Worm (Caenorhabditis elegans) whole organism, young adult: ENCODE results near the gene H04M03.11.

Experiments
- B0019.2 ChIP-seq: fragments of 200-800 bp; sonication (Bioruptor generic); conservative IDR thresholded peaks from 2 replicates; pipeline ENCODE4 v1.3.6; 2022; ENCODE audit warnings: missing genetic modification reagents, missing genetic modification characterization, missing compliant biosample characterization
- B0261.1 ChIP-seq: sonication (generic microtip); optimal IDR thresholded peaks from 2 replicates; lab custom pipeline; 2016; ENCODE audit warnings: mild to moderate bottlenecking, missing genetic modification characterization, moderate library complexity, missing compliant biosample characterization
- B0336.3 ChIP-seq: fragments of 200-800 bp; sonication (Bioruptor generic); IDR thresholded peaks from 2 replicates; pipeline ENCODE4 v1.3.6; 2022; ENCODE audit warnings: missing genetic modification characterization, missing compliant biosample characterization
- F23B12.7 ChIP-seq: sonication (generic microtip); optimal IDR thresholded peaks from 2 replicates; lab custom pipeline; 2017; ENCODE audit warnings: missing genetic modification characterization, mild to moderate bottlenecking, missing compliant biosample characterization, antibody characterized with exemption, moderate library complexity; ENCODE audit not compliant: insufficient read depth
- F37B4.10 ChIP-seq: fragments of 200-800 bp; sonication (Bioruptor generic); IDR thresholded peaks from 2 replicates; pipeline ENCODE4 v1.3.6; 2022; ENCODE audit warnings: missing genetic modification characterization, missing compliant biosample characterization
- F49E8.2 ChIP-seq: sonication (generic microtip); optimal IDR thresholded peaks from 3 replicates; lab custom pipeline; 2017; ENCODE audit warnings: missing genetic modification characterization, mild to moderate bottlenecking, missing compliant biosample characterization, antibody characterized with exemption, moderate library complexity; ENCODE audit not compliant: insufficient read depth
- F57C9.4 ChIP-seq: sonication (generic microtip); optimal IDR thresholded peaks from 2 replicates; lab custom pipeline; 2017; ENCODE audit warnings: mild to moderate bottlenecking, missing genetic modification characterization, missing compliant biosample characterization
- K11D2.4 ChIP-seq: fragments of 200-800 bp; sonication (Bioruptor generic); IDR thresholded peaks from 2 replicates; pipeline ENCODE4 v1.3.6; 2022; ENCODE audit warnings: missing genetic modification reagents, missing genetic modification characterization, missing compliant biosample characterization
- K12H6.12 ChIP-seq: fragments of 200-800 bp; sonication (Bioruptor generic); optimal IDR thresholded peaks from 2 replicates; lab custom pipeline; 2018; ENCODE audit warnings: mild to moderate bottlenecking, missing genetic modification characterization, missing compliant biosample characterization
- Y56A3A.18 ChIP-seq: fragments of 200-800 bp; sonication (Bioruptor generic); IDR thresholded peaks from 2 replicates; pipeline ENCODE4 v1.3.6; 2022; ENCODE audit warnings: missing genetic modification reagents, missing genetic modification characterization, missing compliant biosample characterization
- Y67H2A.10 ChIP-seq: fragments of 200-800 bp; sonication (Bioruptor generic); conservative IDR thresholded peaks from 2 replicates; pipeline ENCODE4 v1.3.6; 2022; ENCODE audit warnings: missing genetic modification reagents, missing genetic modification characterization, missing compliant biosample characterization
- ZK185.1 ChIP-seq: sonication (generic microtip); optimal IDR thresholded peaks from 2 replicates; lab custom pipeline; 2016; ENCODE audit warnings: mild to moderate bottlenecking, missing genetic modification characterization, missing compliant biosample characterization; ENCODE audit not compliant: poor library complexity, severe bottlenecking
- ama-1 ChIP-seq, 3 experiments: fragments of 150-350 bp in 1 of 3; sonication (generic microtip) in 2 of 3; optimal IDR thresholded peaks; 2 replicates each; lab custom pipeline; 2014 to 2018; ENCODE audit warnings: missing biosample characterization in 2 of 3, missing genetic modification characterization in 2 of 3, missing genetic modification reagents in 2 of 3
- aptf-2 ChIP-seq: fragments of 200-800 bp; sonication (Bioruptor generic); conservative IDR thresholded peaks from 2 replicates; pipeline ENCODE4 v1.3.6; 2022; ENCODE audit warnings: missing genetic modification reagents, missing genetic modification characterization, missing compliant biosample characterization
- athp-1 ChIP-seq: sonication (generic microtip); optimal IDR thresholded peaks from 2 replicates; lab custom pipeline; 2017; ENCODE audit warnings: mild to moderate bottlenecking, missing genetic modification characterization, missing compliant biosample characterization
- attf-6 ChIP-seq: fragments of 200-800 bp; sonication (Bioruptor generic); IDR thresholded peaks from 2 replicates; pipeline ENCODE4 v1.3.6; 2022; ENCODE audit warnings: missing genetic modification reagents, missing genetic modification characterization, missing compliant biosample characterization
- egrh-3 ChIP-seq: fragments of 200-800 bp; sonication (Bioruptor generic); IDR thresholded peaks from 2 replicates; pipeline ENCODE4 v1.3.6; 2022; ENCODE audit warnings: missing genetic modification reagents, missing genetic modification characterization, missing compliant biosample characterization
- ekl-4 ChIP-seq: fragments of 200-800 bp; sonication (Bioruptor generic); IDR thresholded peaks from 2 replicates; pipeline ENCODE4 v1.3.6; 2022; ENCODE audit warnings: missing genetic modification reagents, missing genetic modification characterization, missing compliant biosample characterization
- him-1 ChIP-seq: sonication (generic microtip); optimal IDR thresholded peaks from 2 replicates; lab custom pipeline; 2016; ENCODE audit warnings: missing genotype, missing genetic modification reagents, missing genetic modification characterization, missing compliant biosample characterization
- hlh-26 ChIP-seq: fragments of 200-800 bp; sonication (Bioruptor generic); conservative IDR thresholded peaks from 2 replicates; pipeline ENCODE4 v1.3.6; 2022; ENCODE audit warnings: missing genetic modification reagents, missing genetic modification characterization, missing compliant biosample characterization
- hmg-20 ChIP-seq: fragments of 200-800 bp; sonication (Bioruptor generic); IDR thresholded peaks from 2 replicates; pipeline ENCODE4 v1.3.6; 2022; ENCODE audit warnings: missing genetic modification reagents, missing genetic modification characterization, missing compliant biosample characterization
- hrde-1 ChIP-seq: sonication (generic microtip); optimal IDR thresholded peaks from 2 replicates; lab custom pipeline; 2016; ENCODE audit warnings: missing genetic modification characterization, mild to moderate bottlenecking, missing compliant biosample characterization, moderate library complexity, missing genotype, missing genetic modification reagents, borderline replicate concordance
- lin-35 ChIP-seq, 3 experiments: fragments of 150-350 bp in 2 of 3; sonication (generic microtip) in 1 of 3; optimal IDR thresholded peaks; 2 replicates each; lab custom pipeline; 2014 to 2018; ENCODE audit warnings: missing biosample characterization in 3 of 3, missing genetic modification characterization in 3 of 3, missing genetic modification reagents in 3 of 3
- lin-40 ChIP-seq: sonication (generic microtip); optimal IDR thresholded peaks from 2 replicates; lab custom pipeline; 2016; ENCODE audit warnings: missing genetic modification characterization, mild to moderate bottlenecking, missing compliant biosample characterization, missing genotype, missing genetic modification reagents
- lsl-1 ChIP-seq: fragments of 200-800 bp; sonication (Bioruptor generic); optimal IDR thresholded peaks from 2 replicates; lab custom pipeline; 2018; ENCODE audit warnings: mild to moderate bottlenecking, missing genetic modification characterization, moderate library complexity, missing compliant biosample characterization
- madf-6 ChIP-seq: fragments of 200-800 bp; sonication (Bioruptor generic); IDR thresholded peaks from 2 replicates; pipeline ENCODE4 v1.3.6; 2022; ENCODE audit warnings: missing genetic modification reagents, missing genetic modification characterization, missing compliant biosample characterization
- nfya-2 ChIP-seq: fragments of 200-800 bp; sonication (Bioruptor generic); IDR thresholded peaks from 2 replicates; pipeline ENCODE4 v1.3.6; 2022; ENCODE audit warnings: missing genetic modification reagents, missing genetic modification characterization, missing compliant biosample characterization
- nfyb-1 ChIP-seq: fragments of 200-800 bp; sonication (Bioruptor generic); IDR thresholded peaks from 2 replicates; pipeline ENCODE4 v1.3.6; 2022; ENCODE audit warnings: missing genetic modification reagents, missing genetic modification characterization, missing compliant biosample characterization
- nhr-120 ChIP-seq: fragments of 200-800 bp; sonication (Bioruptor generic); IDR thresholded peaks from 2 replicates; pipeline ENCODE4 v1.3.6; 2022; ENCODE audit warnings: missing genetic modification characterization, missing compliant biosample characterization
- nhr-179 ChIP-seq: sonication (generic microtip); optimal IDR thresholded peaks from 2 replicates; lab custom pipeline; 2016; ENCODE audit warnings: mild to moderate bottlenecking, missing genetic modification characterization, missing compliant biosample characterization
- nhr-27 ChIP-seq: fragments of 200-800 bp; sonication (Bioruptor generic); optimal IDR thresholded peaks from 2 replicates; lab custom pipeline; 2018; ENCODE audit warnings: mild to moderate bottlenecking, missing genetic modification characterization, moderate library complexity, missing compliant biosample characterization
- nhr-80 ChIP-seq: sonication (generic microtip); optimal IDR thresholded peaks from 2 replicates; lab custom pipeline; 2016; ENCODE audit warnings: missing genetic modification characterization, missing compliant biosample characterization
- rec-8 ChIP-seq, 2 experiments: sonication (generic microtip); optimal IDR thresholded peaks; 2 replicates each; lab custom pipeline; 2016; ENCODE audit warnings: mild to moderate bottlenecking in 2 of 2, missing genetic modification characterization in 2 of 2, missing genetic modification reagents in 2 of 2, missing genotype in 2 of 2, missing biosample characterization in 1 of 2, missing compliant biosample characterization in 1 of 2, moderate library complexity in 1 of 2
- zfh-2 ChIP-seq: fragments of 200-800 bp; sonication (Bioruptor generic); conservative IDR thresholded peaks from 2 replicates; pipeline ENCODE4 v1.3.6; 2022; ENCODE audit warnings: missing genetic modification reagents, missing genetic modification characterization, missing compliant biosample characterization
- ztf-18 ChIP-seq: sonication (generic microtip); optimal IDR thresholded peaks from 2 replicates; lab custom pipeline; 2016; ENCODE audit warnings: missing genotype, mild to moderate bottlenecking, missing genetic modification characterization, missing compliant biosample characterization
- ztf-26 ChIP-seq: sonication (generic microtip); optimal IDR thresholded peaks from 2 replicates; lab custom pipeline; 2017; ENCODE audit warnings: missing genetic modification characterization, missing compliant biosample characterization
- ztf-6 ChIP-seq: fragments of 200-800 bp; sonication (Bioruptor generic); IDR thresholded peaks from 2 replicates; pipeline ENCODE4 v1.3.6; 2022; ENCODE audit warnings: missing genetic modification reagents, missing genetic modification characterization, missing compliant biosample characterization

H04M03.11 gene

DNA sequence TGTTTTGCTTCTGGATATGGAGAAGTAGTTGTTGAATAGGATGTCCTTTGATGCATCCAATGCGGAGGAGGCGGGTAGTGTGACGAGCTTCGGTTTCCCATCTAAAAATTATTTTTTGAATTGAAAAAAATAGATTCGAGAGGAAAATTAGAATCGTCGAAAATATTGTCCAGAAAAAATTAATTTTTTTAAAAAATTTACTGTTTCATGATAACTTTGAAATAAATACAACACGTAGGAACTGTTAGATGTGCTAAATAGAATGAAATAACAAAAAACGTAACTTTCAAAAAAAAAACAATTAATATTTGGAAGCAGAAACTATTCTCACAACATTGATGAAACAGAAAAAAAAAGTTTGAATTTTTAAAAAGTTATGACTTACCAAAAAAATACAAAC lies 24.5 kb downstream of the H04M03.11 start, which contains the start of gene C06E7.4:
Gene C06E7.4 (minus strand): TSS at position 101 of the 400 bp plus-strand sequence.
- TF ChIP-seq nhr-80 (tag; lab: Kevin White, UChicago) (no peak), lsl-1 (GFP tag; lab: Kevin White, UChicago) (no peak), B0336.3 (no peak), hlh-26 (GFP tag; lab: Robert Waterston, UW) (no peak), aptf-2 (GFP tag; lab: Robert Waterston, UW) (no peak), ekl-4 (GFP tag; lab: Robert Waterston, UW) (no peak), Y56A3A.18 (GFP tag; lab: Robert Waterston, UW) (no peak), zfh-2 (GFP tag; lab: Robert Waterston, UW) (no peak), F37B4.10 (GFP tag; lab: Robert Waterston, UW) (no peak), lin-35 (GFP tag; optimal IDR thresholded peaks at IDR 0.05; lab: Kevin White, UChicago) (no peak), K12H6.12 (tag; lab: Kevin White, UChicago) (no peak), him-1 (tag; lab: Kevin White, UChicago) (no peak), nfya-2 (GFP tag; lab: Robert Waterston, UW) (no peak), attf-6 (GFP tag; lab: Robert Waterston, UW) (no peak)

DNA sequence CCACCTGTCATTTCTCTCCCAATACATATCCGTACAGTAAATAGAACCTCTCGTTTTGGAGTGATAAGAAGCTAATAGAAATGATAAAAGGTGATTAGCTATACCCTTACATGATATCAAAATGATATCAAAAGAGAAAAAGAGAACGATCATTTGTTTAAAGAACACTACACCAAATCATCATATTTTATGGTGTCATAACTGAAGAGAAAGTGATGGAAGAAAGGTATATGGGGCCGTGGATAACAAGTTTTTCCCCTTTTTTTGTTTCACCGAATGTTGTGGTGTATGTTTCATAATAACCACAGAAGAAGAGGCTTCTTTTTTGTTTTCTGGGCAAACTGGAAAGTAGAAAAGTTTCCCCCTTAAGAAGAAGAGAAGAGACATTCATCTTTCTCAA lies 26.2 kb downstream of the H04M03.11 start:
- TF ChIP-seq hrde-1, result no peak
- no peak for TF ChIP-seq ztf-26 (tag; lab: Kevin White, UChicago)
- TF ChIP-seq nhr-120 (GFP tag; lab: Robert Waterston, UW), result no peak
- no peak for TF ChIP-seq F23B12.7 (tag; lab: Kevin White, UChicago)
- no peak for TF ChIP-seq K11D2.4
- TF ChIP-seq F57C9.4 (tag; lab: Kevin White, UChicago), result no peak
- TF ChIP-seq K12H6.12 (tag; lab: Kevin White, UChicago), result no peak
- TF ChIP-seq nhr-179 (tag; lab: Kevin White, UChicago), result no peak
- no peak for TF ChIP-seq ztf-6 (GFP tag; lab: Robert Waterston, UW)
- no peak for TF ChIP-seq rec-8 (tag; optimal IDR thresholded peaks at IDR 0.05; lab: Kevin White, UChicago)
- no peak for TF ChIP-seq athp-1 (tag; lab: Kevin White, UChicago)
- no peak for TF ChIP-seq ama-1 (optimal IDR thresholded peaks at IDR 0.05; lab: Kevin White, UChicago)
- TF ChIP-seq ama-1 (GFP tag; optimal IDR thresholded peaks at IDR 0.05; lab: Kevin White, UChicago), result no peak
- TF ChIP-seq egrh-3 (GFP tag; lab: Robert Waterston, UW), result no peak
- no peak for TF ChIP-seq F37B4.10 (GFP tag; lab: Robert Waterston, UW)
- TF ChIP-seq B0261.1 (tag; lab: Kevin White, UChicago), result no peak
- TF ChIP-seq Y67H2A.10 (GFP tag; lab: Robert Waterston, UW), result no peak
- no peak for TF ChIP-seq hmg-20 (GFP tag; lab: Robert Waterston, UW)
- no peak for TF ChIP-seq lin-40
- no peak for TF ChIP-seq F49E8.2

- TF ChIP-seq Y67H2A.10 (GFP tag; lab: Robert Waterston, UW), result no peak
- TF ChIP-seq egrh-3 (GFP tag; lab: Robert Waterston, UW), result no peak
- no peak for TF ChIP-seq B0019.2 (GFP tag; lab: Robert Waterston, UW)
- TF ChIP-seq nfyb-1 (GFP tag; lab: Robert Waterston, UW), result no peak
- no peak for TF ChIP-seq ZK185.1 (tag; lab: Kevin White, UChicago)
- TF ChIP-seq K12H6.12 (tag; lab: Kevin White, UChicago), result no peak
- TF ChIP-seq ztf-18 (tag; lab: Kevin White, UChicago), result no peak
- TF ChIP-seq nhr-27 (tag; lab: Kevin White, UChicago), result no peak
- no peak for TF ChIP-seq madf-6
Measured at ce11 chrIV:5856975-5857374, 27.4 kb downstream of the H04M03.11 start.
